Worm (Caenorhabditis elegans): ENCODE results near the gene C14C6.8.

DNA sequence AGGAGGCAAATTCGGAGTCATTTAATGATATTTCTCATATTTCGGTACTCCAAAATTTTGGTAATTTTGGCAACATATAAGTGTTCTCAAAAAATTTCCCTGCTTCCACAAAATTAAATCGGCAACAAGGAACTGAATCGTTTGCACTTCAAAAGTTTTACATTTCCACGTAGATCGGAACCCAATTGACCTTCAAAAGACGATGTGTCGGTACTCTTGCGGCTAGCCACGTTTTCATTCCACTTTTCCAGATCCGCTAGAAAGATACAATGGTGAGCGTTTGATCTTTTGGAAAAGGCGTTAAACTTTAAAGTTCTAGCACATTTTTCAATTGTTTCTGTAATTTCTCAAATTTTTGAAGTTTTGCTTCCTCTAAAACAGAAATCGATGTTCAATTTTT, 44.0 kb upstream of the C14C6.8 start:
- TF ChIP-seq pha-4 (tag; optimal IDR thresholded peaks at IDR 0.05) (no peak), hlh-15 (tag; optimal IDR thresholded peaks at IDR 0.05) (no peak), pag-3 (tag; optimal IDR thresholded peaks at IDR 0.05; ENCODE audit: borderline replicate concordance) (no peak)
